Fruit fly (Drosophila melanogaster): ENCODE results near the gene Wdr81.

The Wdr81 gene

DNA sequence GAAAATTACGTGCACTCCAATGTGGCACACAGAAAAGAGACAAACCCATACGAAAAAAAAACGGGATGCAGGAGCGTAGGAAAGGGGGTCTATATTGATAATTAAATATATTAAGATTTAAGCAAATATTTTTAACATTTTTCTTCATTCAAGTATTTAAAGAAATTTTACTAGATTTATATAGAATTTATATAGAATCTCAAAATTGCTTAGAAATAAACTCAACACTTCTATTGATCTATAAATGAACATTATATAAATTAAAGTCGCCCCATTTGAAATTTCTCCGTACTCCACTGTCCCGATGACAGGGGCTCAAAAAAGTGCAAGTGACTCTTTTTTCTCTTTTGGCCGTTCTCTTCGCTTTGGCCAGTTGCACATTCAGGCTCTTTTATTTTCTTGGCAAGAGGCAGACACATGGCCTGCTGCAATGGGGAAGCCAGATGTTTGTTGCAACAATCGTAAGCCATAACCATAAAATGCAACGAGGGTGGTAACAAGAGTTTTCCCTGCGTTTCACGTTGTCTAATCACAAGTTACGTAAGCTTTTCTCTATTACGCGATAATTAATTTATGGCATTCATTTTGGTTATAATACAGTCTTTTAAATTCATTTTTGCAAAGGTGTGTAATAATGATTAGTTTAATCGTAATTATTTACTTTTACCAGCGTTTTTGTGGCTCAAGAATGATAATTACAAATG lies 45.1 kb upstream of the Wdr81 start (continued):
- no peak for TF ChIP-seq NK7.1 (GFP tag; optimal IDR thresholded peaks at IDR 0.05)
- no peak for TF ChIP-seq CG8359 (GFP tag; optimal IDR thresholded peaks at IDR 0.05; ENCODE audit: borderline replicate concordance)
- peak; percentile 27 for TF ChIP-seq Asciz (GFP tag; optimal IDR thresholded peaks at IDR 0.05)
- TF ChIP-seq CG18619 (GFP tag; optimal IDR thresholded peaks at IDR 0.05): no peak
- no peak; the same call in 1 of the 2 replicates for TF ChIP-seq ro (GFP tag; IDR thresholded peaks at IDR 0.05)
- TF ChIP-seq luna (GFP tag; optimal IDR thresholded peaks at IDR 0.05): no peak
- TF ChIP-seq MTF-1 (GFP tag; optimal IDR thresholded peaks at IDR 0.05; ENCODE audit: borderline replicate concordance): no peak
- TF ChIP-seq pum (GFP tag; optimal IDR thresholded peaks at IDR 0.05): no peak
- TF ChIP-seq CG15269 (tag; optimal IDR thresholded peaks at IDR 0.05): no peak
- peak; percentile 44 for TF ChIP-seq CG13424 (tag; optimal IDR thresholded peaks at IDR 0.05)
- 0 out of 2 replicates have a peak, but pooled peaks have one; percentile 39 for TF ChIP-seq CG4404 (GFP tag; IDR thresholded peaks at IDR 0.05)
- TF ChIP-seq Nf-YA (GFP tag; IDR thresholded peaks at IDR 0.05): no peak
- peak; percentile 4 for TF ChIP-seq salm (tag; optimal IDR thresholded peaks at IDR 0.05)
- no peak for TF ChIP-seq MESR4 (GFP tag; optimal IDR thresholded peaks at IDR 0.05)
- no peak for TF ChIP-seq Nf-YC (tag; optimal IDR thresholded peaks at IDR 0.05)
- TF ChIP-seq nerfin-2 (GFP tag; IDR thresholded peaks at IDR 0.05; ENCODE audit: partially characterized antibody): no peak
- TF ChIP-seq chinmo (GFP tag; IDR thresholded peaks at IDR 0.05; ENCODE audit: partially characterized antibody): no peak
- peak; percentile 89 for TF ChIP-seq sqz (GFP tag; optimal IDR thresholded peaks at IDR 0.05)
- peak; percentile 38 for TF ChIP-seq CG7556 (GFP tag; optimal IDR thresholded peaks at IDR 0.05)
- 0 out of 3 replicates have a peak, but pooled peaks have one; percentile 8 for TF ChIP-seq ken (GFP tag; IDR thresholded peaks at IDR 0.05)
- TF ChIP-seq tgo (GFP tag; IDR thresholded peaks at IDR 0.05): no peak; the same call in 2 of the 3 replicates
- TF ChIP-seq Blimp-1 (GFP tag; optimal IDR thresholded peaks at IDR 0.05): peak; percentile 90
- no peak for TF ChIP-seq Sin3A (optimal IDR thresholded peaks at IDR 0.05)
- no peak for TF ChIP-seq CG18599 (GFP tag; optimal IDR thresholded peaks at IDR 0.05)
- no peak for TF ChIP-seq crol (GFP tag; IDR thresholded peaks at IDR 0.05)
- no peak for TF ChIP-seq Sox100B (GFP tag; optimal IDR thresholded peaks at IDR 0.05)
- TF ChIP-seq CG7745 (tag; optimal IDR thresholded peaks at IDR 0.05): no peak
- TF ChIP-seq unc-4 (GFP tag; IDR thresholded peaks at IDR 0.05; ENCODE audit: partially characterized antibody): no peak
- no peak for TF ChIP-seq CG10654 (GFP tag; optimal IDR thresholded peaks at IDR 0.05)
- no peak for TF ChIP-seq CG6791 (GFP tag; IDR thresholded peaks at IDR 0.05; ENCODE audit: partially characterized antibody)
- no peak for TF ChIP-seq klu (GFP tag; IDR thresholded peaks at IDR 0.05)

DNA sequence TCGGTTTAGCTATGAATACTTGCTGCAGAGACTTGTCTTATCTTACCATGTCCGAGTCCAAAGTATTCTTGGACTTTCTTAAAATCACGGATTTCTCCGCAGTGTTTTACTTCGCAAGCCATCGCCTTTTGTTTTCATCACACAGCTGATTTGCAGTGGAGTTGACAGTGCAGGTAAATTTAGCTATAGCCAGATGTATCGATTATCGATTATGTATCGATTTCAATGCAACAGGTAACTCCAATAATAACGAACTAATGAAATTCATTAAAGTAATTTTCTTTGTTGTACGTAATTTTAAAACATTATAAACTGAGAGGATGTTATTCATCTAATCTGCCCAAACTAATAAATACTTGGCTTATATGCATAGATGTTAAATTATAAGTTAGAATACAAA lies 42.3 kb upstream of the Wdr81 start, which contains the start of gene Rab3-GAP:
Gene Rab3-GAP, minus strand, starts transcription at position 150 of the 400 bp plus-strand sequence.
- TF ChIP-seq hb (GFP tag; IDR thresholded peaks at IDR 0.05; ENCODE audit: partially characterized antibody): 0 out of 3 replicates have a peak, but pooled peaks have one; percentile 5
- TF ChIP-seq klu (GFP tag; IDR thresholded peaks at IDR 0.05): no peak
- TF ChIP-seq CG13894 (tag; optimal IDR thresholded peaks at IDR 0.05): no peak
- TF ChIP-seq CG9817 (tag; optimal IDR thresholded peaks at IDR 0.05): no peak
- TF ChIP-seq CG7987 (GFP tag; optimal IDR thresholded peaks at IDR 0.05): peak; percentile 18
- peak; percentile 29; the same call in 1 of the 2 replicates for TF ChIP-seq onecut (GFP tag; IDR thresholded peaks at IDR 0.05)
- TF ChIP-seq unc-4 (GFP tag; IDR thresholded peaks at IDR 0.05; ENCODE audit: partially characterized antibody): no peak
- no peak for TF ChIP-seq CG13296 (GFP tag; optimal IDR thresholded peaks at IDR 0.05)
- peak; percentile 51; the same call in 1 of the 3 replicates for TF ChIP-seq CG17361 (GFP tag; IDR thresholded peaks at IDR 0.05)
- no peak for TF ChIP-seq CG7839 (tag; optimal IDR thresholded peaks at IDR 0.05)
- no peak for TF ChIP-seq Fer2 (tag; optimal IDR thresholded peaks at IDR 0.05)
- TF ChIP-seq CoRest (tag; optimal IDR thresholded peaks at IDR 0.05): peak; percentile 10
- TF ChIP-seq ara (GFP tag; IDR thresholded peaks at IDR 0.05): 0 out of 2 replicates have a peak, but pooled peaks have one; percentile 7
- no peak for TF ChIP-seq CG31224 (GFP tag; IDR thresholded peaks at IDR 0.05)
- no peak for TF ChIP-seq CG17385 (GFP tag; optimal IDR thresholded peaks at IDR 0.05)
- TF ChIP-seq cad (GFP tag; optimal IDR thresholded peaks at IDR 0.05): no peak
- no peak for TF ChIP-seq aop (GFP tag; IDR thresholded peaks at IDR 0.05)
- TF ChIP-seq Pdp1 (GFP tag; optimal IDR thresholded peaks at IDR 0.05): peak in 1 of 2 experiments; percentile 37
- peak; percentile 77 for TF ChIP-seq CG13287 (GFP tag; IDR thresholded peaks at IDR 0.05; ENCODE audit: partially characterized antibody)
- TF ChIP-seq Awh (GFP tag; IDR thresholded peaks at IDR 0.05): no peak
